Worm (Caenorhabditis elegans): ENCODE results near the gene ZK1320.7.

The ZK1320.7 gene

DNA sequence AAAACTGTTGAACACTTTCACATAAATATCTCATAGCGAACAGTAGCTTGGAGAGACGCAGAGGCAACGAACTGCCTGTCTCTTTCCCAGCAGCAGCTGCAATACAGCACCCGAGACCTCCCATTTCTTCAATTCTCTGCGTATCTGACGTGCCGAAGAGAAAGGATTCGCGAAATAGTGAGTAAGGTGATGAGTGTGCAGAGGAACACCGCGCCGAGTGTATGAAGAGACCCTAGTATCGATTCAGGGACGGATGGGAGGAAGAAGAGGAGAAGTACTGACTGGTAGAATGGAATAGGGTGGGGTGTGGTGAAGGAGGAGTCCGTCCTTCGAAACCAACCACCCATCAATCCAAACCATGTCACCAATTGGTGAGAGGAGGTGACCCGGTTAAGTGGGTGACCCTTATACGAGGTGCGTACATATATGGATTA lies 25.3 kb upstream of the ZK1320.7 start (continued):
- TF ChIP-seq ceh-14 (tag; optimal IDR thresholded peaks at IDR 0.05) (peak; percentile 47), ref-2 (tag; optimal IDR thresholded peaks at IDR 0.05) (peak; percentile 72), fax-1 (tag; optimal IDR thresholded peaks at IDR 0.05) (no peak), mec-3 (tag; optimal IDR thresholded peaks at IDR 0.05; ENCODE audit: borderline replicate concordance) (no peak), gmeb-2 (tag; optimal IDR thresholded peaks at IDR 0.05) (no peak), nhr-11 (tag; optimal IDR thresholded peaks at IDR 0.05) (no peak), F13H6.1 (tag; optimal IDR thresholded peaks at IDR 0.05) (no peak), elt-2 (tag; optimal IDR thresholded peaks at IDR 0.05) (no peak), lin-11 (tag; optimal IDR thresholded peaks at IDR 0.05) (no peak), elt-4 (tag; optimal IDR thresholded peaks at IDR 0.05) (no peak), hlh-6 (tag; optimal IDR thresholded peaks at IDR 0.05) (peak; percentile 40), dve-1 (tag; optimal IDR thresholded peaks at IDR 0.05) (peak; percentile 32), ceh-19 (GFP tag; optimal IDR thresholded peaks at IDR 0.05) (no peak), sdc-2 (tag; optimal IDR thresholded peaks at IDR 0.05) (peak; percentile 13), fkh-10 (GFP tag; optimal IDR thresholded peaks at IDR 0.05) (no peak), K02D7.2 (tag; optimal IDR thresholded peaks at IDR 0.05) (no peak), ttx-3 (tag; optimal IDR thresholded peaks at IDR 0.05) (no peak), ceh-45 (GFP tag; IDR thresholded peaks at IDR 0.05) (no peak), dmd-4 (tag; optimal IDR thresholded peaks at IDR 0.05; ENCODE audit: borderline replicate concordance) (peak; percentile 58), ceh-9 (tag; optimal IDR thresholded peaks at IDR 0.05) (no peak), ceh-24 (tag; optimal IDR thresholded peaks at IDR 0.05) (no peak), unc-55 (GFP tag; optimal IDR thresholded peaks at IDR 0.05) (peak; percentile 77), C08G9.2 (tag; optimal IDR thresholded peaks at IDR 0.05) (peak; percentile 47), Y22D7AL.16 (tag; optimal IDR thresholded peaks at IDR 0.05) (no peak), pros-1 (tag; optimal IDR thresholded peaks at IDR 0.05) (peak; percentile 78), ama-1 (optimal IDR thresholded peaks at IDR 0.05) (no peak), odd-2 (tag; optimal IDR thresholded peaks at IDR 0.05) (no peak), eyg-1 (tag; optimal IDR thresholded peaks at IDR 0.05) (no peak), T23F11.4 (GFP tag; optimal IDR thresholded peaks at IDR 0.05) (no peak), ceh-48 (tag; optimal IDR thresholded peaks at IDR 0.05) (peak; percentile 80), ceh-2 (tag; optimal IDR thresholded peaks at IDR 0.05) (peak; percentile 45), pat-9 (tag; optimal IDR thresholded peaks at IDR 0.05) (no peak), nhr-232 (tag; optimal IDR thresholded peaks at IDR 0.05) (no peak)

DNA sequence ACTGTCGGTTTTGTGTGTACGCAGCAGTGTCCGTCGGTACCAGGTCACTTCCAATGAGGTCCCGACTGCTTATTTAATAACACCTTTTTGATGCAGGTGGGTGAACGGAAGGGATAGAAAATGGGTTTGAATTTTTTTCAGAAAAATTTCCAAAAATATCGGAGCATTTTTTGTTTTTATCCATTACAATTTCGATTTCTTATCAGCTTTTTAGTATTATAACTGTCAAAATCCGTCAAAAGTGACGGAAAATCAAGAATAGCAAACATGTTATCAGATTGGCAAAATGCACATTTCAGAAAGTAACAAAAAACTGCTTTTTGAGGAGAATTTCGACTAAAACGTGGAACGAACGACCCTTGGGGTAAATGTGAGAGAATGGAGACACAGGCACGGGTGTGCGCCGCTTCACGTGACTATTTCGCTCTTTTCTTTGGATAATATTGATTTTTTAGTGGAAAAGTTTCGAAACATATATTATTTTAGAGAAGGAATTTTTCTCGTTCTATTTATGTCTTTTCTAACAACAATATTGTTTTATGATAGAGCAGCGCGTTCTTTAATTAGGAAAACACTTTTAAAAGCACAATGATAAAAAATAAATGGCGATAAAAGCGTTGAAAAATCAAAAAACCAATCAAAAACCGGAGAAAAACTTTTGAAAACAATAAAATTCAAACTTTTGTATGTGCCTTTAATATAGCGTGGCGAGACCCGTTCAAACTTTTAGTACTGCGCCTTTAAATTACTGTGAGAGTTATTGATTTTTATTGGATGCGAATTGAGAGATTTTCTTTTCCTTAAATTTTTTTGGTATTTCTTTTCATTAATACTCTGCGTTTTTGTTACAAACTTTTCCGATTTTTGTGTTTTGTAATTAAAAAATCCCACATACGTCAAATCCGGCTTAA lies 24.2 kb upstream of the ZK1320.7 start, which contains the start of gene sqv-8:
sqv-8 (plus strand) TSS at position 51 of the 911 bp plus-strand sequence.
- TF ChIP-seq hlh-30 (tag; optimal IDR thresholded peaks at IDR 0.05; ENCODE audit: insufficient read depth) = peak; percentile 87
- TF ChIP-seq ceh-48 (tag; optimal IDR thresholded peaks at IDR 0.05) = peak; percentile 46
- no peak for TF ChIP-seq unc-55 (GFP tag; optimal IDR thresholded peaks at IDR 0.05)
- no peak for TF ChIP-seq Y22D7AL.16 (tag; optimal IDR thresholded peaks at IDR 0.05)

DNA sequence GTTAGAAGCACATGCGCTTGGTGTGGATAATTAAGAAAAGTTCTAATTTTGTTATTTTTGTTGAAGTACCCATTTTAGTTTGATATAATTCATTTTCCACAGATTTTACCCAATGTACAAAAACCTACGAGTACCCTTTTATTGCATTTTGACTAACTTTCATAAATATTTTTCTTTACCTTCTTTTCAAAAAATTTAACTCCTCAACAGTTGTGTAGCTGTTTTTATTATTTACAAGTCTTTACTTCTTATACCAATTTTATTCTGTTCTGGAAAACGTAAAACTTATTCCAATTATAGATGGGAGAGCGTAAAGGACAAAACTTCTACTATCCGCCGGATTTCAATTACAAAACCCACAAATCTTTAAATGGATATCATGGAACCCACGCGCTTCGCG lies 22.2 kb upstream of the ZK1320.7 start, which contains the start of gene ZK1307.9:
ZK1307.9 (plus strand) TSS at position 301 of the 400 bp plus-strand sequence.
- TF ChIP-seq ceh-24 (tag; optimal IDR thresholded peaks at IDR 0.05) (no peak), fkh-6 (tag; optimal IDR thresholded peaks at IDR 0.05) (no peak), ceh-14 (tag; optimal IDR thresholded peaks at IDR 0.05) (no peak), pros-1 (tag; optimal IDR thresholded peaks at IDR 0.05) (no peak), C38D4.7 (GFP tag; optimal IDR thresholded peaks at IDR 0.05) (no peak), madf-2 (tag; optimal IDR thresholded peaks at IDR 0.05) (no peak), odd-2 (tag; optimal IDR thresholded peaks at IDR 0.05) (no peak), mec-3 (tag; optimal IDR thresholded peaks at IDR 0.05; ENCODE audit: borderline replicate concordance) (no peak), dmd-4 (tag; optimal IDR thresholded peaks at IDR 0.05; ENCODE audit: borderline replicate concordance) (no peak), unc-3 (GFP tag; conservative IDR thresholded peaks at IDR 0.05) (no peak), unc-3 (tag; optimal IDR thresholded peaks at IDR 0.05) (no peak), pha-4 (tag; optimal IDR thresholded peaks at IDR 0.05) (no peak), syd-9 (tag; optimal IDR thresholded peaks at IDR 0.05) (no peak), npax-4 (tag; optimal IDR thresholded peaks at IDR 0.05) (no peak)

Data from whole organism, late embryonic.